Fruit fly (Drosophila melanogaster) whole organism, adult: ENCODE results near the gene CG12519.

ENCODE experiments used
- CG11617 ChIP-seq: fragments of 200-800 bp; sonication (Bioruptor generic); optimal IDR thresholded peaks from 2 replicates; lab custom pipeline; 2017; ENCODE audit warnings: mild to moderate bottlenecking, missing biosample characterization, missing genetic modification reagents, missing genetic modification characterization
- CG12768 ChIP-seq: fragments of 200-800 bp; sonication (Bioruptor generic); optimal IDR thresholded peaks from 2 replicates; lab custom pipeline; 2017; ENCODE audit warnings: missing biosample characterization, missing genetic modification characterization, mild to moderate bottlenecking, moderate library complexity, missing genetic modification reagents
- CG14711 ChIP-seq: fragments of 200-800 bp; sonication (Bioruptor generic); optimal IDR thresholded peaks from 2 replicates; lab custom pipeline; 2018; ENCODE audit warnings: missing biosample characterization, mild to moderate bottlenecking, missing genetic modification characterization, moderate library complexity
- CG1620 ChIP-seq: fragments of 200-800 bp; sonication (Bioruptor generic); optimal IDR thresholded peaks from 2 replicates; lab custom pipeline; 2016; ENCODE audit warnings: missing biosample characterization, missing genetic modification characterization
- CG33017 ChIP-seq: fragments of 200-800 bp; sonication (Bioruptor generic); optimal IDR thresholded peaks from 2 replicates; lab custom pipeline; 2018; ENCODE audit warnings: missing biosample characterization, mild to moderate bottlenecking, missing genetic modification characterization, moderate library complexity
- CG5204 ChIP-seq: fragments of 200-800 bp; sonication (Bioruptor generic); optimal IDR thresholded peaks from 2 replicates; lab custom pipeline; 2016; ENCODE audit warnings: missing biosample characterization, missing genetic modification characterization
- CG7045 ChIP-seq: fragments of 200-800 bp; sonication (Bioruptor generic); optimal IDR thresholded peaks from 2 replicates; lab custom pipeline; 2017; ENCODE audit warnings: missing biosample characterization, mild to moderate bottlenecking, missing genetic modification characterization
- CG7101 ChIP-seq: fragments of 200-800 bp; sonication (Bioruptor generic); optimal IDR thresholded peaks from 2 replicates; lab custom pipeline; 2018; ENCODE audit warnings: missing biosample characterization, mild to moderate bottlenecking, missing genetic modification characterization, moderate library complexity
- Clk ChIP-seq: fragments of 200-800 bp; sonication (Bioruptor generic); optimal IDR thresholded peaks from 2 replicates; lab custom pipeline; 2017; ENCODE audit warnings: missing biosample characterization, missing genetic modification characterization
- Crg-1 ChIP-seq: fragments of 200-800 bp; sonication (Bioruptor generic); optimal IDR thresholded peaks from 2 replicates; lab custom pipeline; 2016; ENCODE audit warnings: missing biosample characterization, missing genetic modification characterization
- Hr96 ChIP-seq: fragments of 200-800 bp; sonication (Bioruptor generic); optimal IDR thresholded peaks from 2 replicates; lab custom pipeline; 2016; ENCODE audit warnings: missing biosample characterization, missing genetic modification characterization
- Mnt ChIP-seq: fragments of 200-800 bp; sonication (Bioruptor generic); optimal IDR thresholded peaks from 2 replicates; lab custom pipeline; 2016; ENCODE audit warnings: missing biosample characterization, mild to moderate bottlenecking, missing genetic modification characterization
- bab1 ChIP-seq: fragments of 200-800 bp; sonication (Bioruptor generic); optimal IDR thresholded peaks from 3 replicates; lab custom pipeline; 2019; ENCODE audit warnings: missing biosample characterization, mild to moderate bottlenecking, missing genetic modification characterization, moderate library complexity
- cic ChIP-seq: fragments of 200-800 bp; sonication (Bioruptor generic); optimal IDR thresholded peaks from 2 replicates; lab custom pipeline; 2017; ENCODE audit warnings: missing biosample characterization, mild to moderate bottlenecking, missing genetic modification characterization, moderate library complexity
- cnc ChIP-seq, 2 experiments: fragments of >200 bp; optimal IDR thresholded peaks; 2 replicates each; lab custom pipeline; 2017
- kay ChIP-seq: fragments of 200-800 bp; sonication (Bioruptor generic); peaks from one replicate; lab custom pipeline; 2016; ENCODE audit warnings: missing biosample characterization, missing genetic modification characterization, borderline replicate concordance
- ovo ChIP-seq: fragments of 200-800 bp; sonication (Bioruptor generic); optimal IDR thresholded peaks from 2 replicates; lab custom pipeline; 2016; ENCODE audit warnings: missing biosample characterization, missing genetic modification characterization
- pad ChIP-seq: fragments of 200-800 bp; sonication (Bioruptor generic); optimal IDR thresholded peaks from 3 replicates; lab custom pipeline; 2017; ENCODE audit warnings: missing biosample characterization, missing genetic modification characterization, mild to moderate bottlenecking, moderate library complexity, missing genetic modification reagents
- tj ChIP-seq: fragments of 200-800 bp; sonication (Bioruptor generic); optimal IDR thresholded peaks from 3 replicates; lab custom pipeline; 2017; ENCODE audit warnings: missing biosample characterization, mild to moderate bottlenecking, missing genetic modification characterization, moderate library complexity
- toe ChIP-seq: fragments of 200-800 bp; sonication (Bioruptor generic); optimal IDR thresholded peaks from 2 replicates; lab custom pipeline; 2016; ENCODE audit warnings: missing biosample characterization, missing genetic modification characterization

CG12519 gene

dm6 chr3L:19497135-19497534, 24.8 kb downstream of the CG12519 start:
- no peak for TF ChIP-seq kay
- TF ChIP-seq cic (GFP tag; lab: Kevin White, UChicago), result no peak
- no peak for TF ChIP-seq CG7101
- no peak for TF ChIP-seq Mnt (GFP tag; lab: Kevin White, UChicago)
- no peak for TF ChIP-seq bab1 (GFP tag; lab: Kevin White, UChicago)
- TF ChIP-seq CG11617, result no peak
- TF ChIP-seq tj (GFP tag; lab: Kevin White, UChicago), result no peak
- TF ChIP-seq ovo (GFP tag; lab: Kevin White, UChicago), result no peak
- TF ChIP-seq CG1620, result no peak
- TF ChIP-seq CG7045, result no peak
- no peak for TF ChIP-seq Crg-1 (GFP tag; lab: Kevin White, UChicago)
- TF ChIP-seq CG33017 (tag; lab: Kevin White, UChicago), result no peak
- no peak for TF ChIP-seq CG5204 (GFP tag; lab: Kevin White, UChicago)
- no peak for TF ChIP-seq cnc (optimal IDR thresholded peaks at IDR 0.05; lab: Kevin White, UChicago)
- no peak for TF ChIP-seq pad (GFP tag; lab: Kevin White, UChicago)
- TF ChIP-seq Hr96 (GFP tag; lab: Kevin White, UChicago), result no peak
- TF ChIP-seq CG12768, result no peak
- TF ChIP-seq Clk, result no peak
- TF ChIP-seq CG14711 (tag; lab: Kevin White, UChicago), result no peak

- TF ChIP-seq Mnt (GFP tag; lab: Kevin White, UChicago), result no peak
- no peak for TF ChIP-seq Clk
- TF ChIP-seq ovo (GFP tag; lab: Kevin White, UChicago), result no peak
- TF ChIP-seq CG5204 (GFP tag; lab: Kevin White, UChicago), result no peak
- no peak for TF ChIP-seq CG14711 (tag; lab: Kevin White, UChicago)
- TF ChIP-seq CG7101, result no peak
- TF ChIP-seq Crg-1 (GFP tag; lab: Kevin White, UChicago), result no peak
- TF ChIP-seq toe (GFP tag; lab: Kevin White, UChicago), result no peak
Observed at dm6 chr3L:19497623-19498022, 25.3 kb downstream of the CG12519 start, which contains the start of gene CG9449. TSS of gene CG9449 (minus strand) at chr3L:19497723.

DNA sequence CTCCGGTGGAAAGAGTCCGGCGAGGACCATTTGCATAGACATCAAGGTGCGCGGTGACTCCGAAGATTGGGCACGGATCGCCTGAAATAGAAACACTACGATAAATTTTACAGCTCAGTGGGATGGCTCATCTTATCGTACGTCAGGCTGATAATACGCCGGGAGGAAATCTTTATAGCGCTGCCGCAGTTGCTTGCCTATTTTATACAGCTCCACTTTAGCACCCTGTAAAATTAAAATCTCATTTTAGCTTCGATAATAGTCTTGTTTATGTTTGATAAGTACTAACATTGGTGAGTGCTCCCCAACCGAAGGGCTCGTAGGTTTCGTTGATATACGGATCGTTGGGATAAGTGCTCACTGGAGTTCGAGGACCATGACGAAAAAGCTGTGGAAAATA, 27.0 kb downstream of the CG12519 start:
- TF ChIP-seq CG7045 (peak; percentile 66), tj (GFP tag; lab: Kevin White, UChicago) (no peak)

- no peak for TF ChIP-seq bab1 (GFP tag; lab: Kevin White, UChicago)
- TF ChIP-seq Clk, result no peak
- no peak for TF ChIP-seq cic (GFP tag; lab: Kevin White, UChicago)
- no peak for TF ChIP-seq Crg-1 (GFP tag; lab: Kevin White, UChicago)
- no peak for TF ChIP-seq tj (GFP tag; lab: Kevin White, UChicago)
- no peak for TF ChIP-seq ovo (GFP tag; lab: Kevin White, UChicago)
- TF ChIP-seq CG12768, result no peak
- no peak for TF ChIP-seq pad (GFP tag; lab: Kevin White, UChicago)
- TF ChIP-seq cnc (optimal IDR thresholded peaks at IDR 0.05; lab: Kevin White, UChicago), result no peak
Observed at dm6 chr3L:19500698-19501097, 28.4 kb downstream of the CG12519 start, which contains the start of gene CG9451. TSS of gene CG9451 (minus strand) at chr3L:19500798.

DNA sequence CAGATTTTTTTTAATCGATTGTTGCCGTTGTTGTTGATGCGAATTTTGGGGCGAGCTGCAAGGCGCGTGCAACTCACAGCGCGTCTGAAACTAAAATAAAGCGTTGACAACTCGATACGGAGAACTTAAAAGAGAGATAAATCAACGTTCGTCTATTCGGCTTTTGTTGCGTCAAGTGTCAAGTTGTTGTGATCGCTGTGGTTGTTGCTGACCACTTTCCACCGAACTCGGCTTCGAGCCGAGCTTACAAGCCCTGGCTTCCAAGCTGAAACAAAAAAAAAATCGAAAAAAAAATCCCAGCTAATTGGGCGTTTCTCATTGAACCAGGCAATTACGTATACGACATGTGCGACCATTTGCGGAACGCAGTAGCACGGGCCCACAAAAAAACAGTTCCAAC, 31.5 kb downstream of the CG12519 start, which contains the start of gene CG9452:
TSS of gene CG9452 (minus strand) at position 101 of the 400 bp plus-strand sequence.
- TF ChIP-seq tj (GFP tag; lab: Kevin White, UChicago), result no peak
- no peak for TF ChIP-seq CG14711 (tag; lab: Kevin White, UChicago)
- TF ChIP-seq CG7101, result no peak
- no peak for TF ChIP-seq cic (GFP tag; lab: Kevin White, UChicago)
- TF ChIP-seq CG11617, result no peak
- no peak for TF ChIP-seq CG7045
- TF ChIP-seq bab1 (GFP tag; lab: Kevin White, UChicago), result no peak
- TF ChIP-seq kay, result no peak
- TF ChIP-seq ovo (GFP tag; lab: Kevin White, UChicago), result no peak
- TF ChIP-seq CG5204 (GFP tag; lab: Kevin White, UChicago), result no peak
- no peak for TF ChIP-seq CG12768
- TF ChIP-seq Clk, result no peak
- TF ChIP-seq Hr96 (GFP tag; lab: Kevin White, UChicago), result no peak
- TF ChIP-seq pad (GFP tag; lab: Kevin White, UChicago), result no peak

dm6 chr3L:19504719-19505118, 32.4 kb downstream of the CG12519 start:
- peak; percentile 30 for TF ChIP-seq Clk
- TF ChIP-seq CG12768, result peak; percentile 30
- TF ChIP-seq Crg-1 (GFP tag; lab: Kevin White, UChicago), result peak; percentile 63
- no peak for TF ChIP-seq kay
- no peak for TF ChIP-seq ovo (GFP tag; lab: Kevin White, UChicago)
- TF ChIP-seq Mnt (GFP tag; lab: Kevin White, UChicago), result peak; percentile 42
- peak; percentile 64 for TF ChIP-seq CG11617
- TF ChIP-seq CG7101, result peak; percentile 39
- TF ChIP-seq bab1 (GFP tag; lab: Kevin White, UChicago), result no peak
- TF ChIP-seq cic (GFP tag; lab: Kevin White, UChicago), result peak; percentile 11
- TF ChIP-seq tj (GFP tag; lab: Kevin White, UChicago), result peak; percentile 4
- peak; percentile 2 for TF ChIP-seq CG33017 (tag; lab: Kevin White, UChicago)
- TF ChIP-seq CG1620, result no peak
- TF ChIP-seq CG7045, result peak; percentile 76
- no peak for TF ChIP-seq Hr96 (GFP tag; lab: Kevin White, UChicago)
- no peak for TF ChIP-seq CG14711 (tag; lab: Kevin White, UChicago)

dm6 chr3L:19512672-19513071, 40.4 kb downstream of the CG12519 start:
- no peak for TF ChIP-seq CG1620
- TF ChIP-seq Crg-1 (GFP tag; lab: Kevin White, UChicago), result no peak
- TF ChIP-seq toe (GFP tag; lab: Kevin White, UChicago), result no peak
- no peak for TF ChIP-seq Mnt (GFP tag; lab: Kevin White, UChicago)
- no peak for TF ChIP-seq CG11617
- TF ChIP-seq ovo (GFP tag; lab: Kevin White, UChicago), result no peak
- no peak for TF ChIP-seq CG14711 (tag; lab: Kevin White, UChicago)
- no peak for TF ChIP-seq CG33017 (tag; lab: Kevin White, UChicago)
- TF ChIP-seq CG5204 (GFP tag; lab: Kevin White, UChicago), result no peak
- TF ChIP-seq Clk, result no peak
